Worm (Caenorhabditis elegans): ENCODE measurements around the gene srh-125.

The srh-125 gene

DNA sequence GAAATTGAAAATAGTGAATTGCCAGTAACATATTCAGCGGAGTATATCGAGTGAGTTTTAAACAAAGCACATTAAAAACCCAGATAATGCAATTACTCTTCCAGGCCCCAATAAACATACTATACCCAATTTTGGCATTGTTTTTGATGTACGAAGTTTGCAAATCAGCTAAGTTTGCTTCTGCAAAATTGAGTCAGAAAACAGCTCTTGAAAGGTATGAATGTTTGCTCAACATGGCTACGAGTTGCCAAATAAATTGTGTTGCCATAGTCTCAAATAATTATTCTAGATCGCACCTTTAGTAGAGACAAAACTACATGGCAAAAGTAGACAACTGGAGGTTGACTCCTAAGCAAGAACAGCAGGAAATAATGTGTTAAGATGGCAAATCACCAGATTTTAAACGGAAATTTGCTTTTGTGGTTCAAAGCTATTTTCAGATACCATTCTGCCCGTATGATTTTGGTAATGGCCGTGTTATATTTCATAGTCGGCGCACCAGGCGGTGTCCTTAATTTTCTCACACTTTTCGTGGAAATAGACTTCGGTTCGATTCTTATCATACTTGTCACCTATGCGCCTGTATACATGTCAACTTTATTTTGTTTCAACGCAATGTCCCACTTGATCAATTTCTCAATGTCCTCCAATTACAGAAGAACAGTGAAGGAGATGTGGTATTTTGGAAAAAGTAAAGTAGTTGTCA, 44.1 kb downstream of the srh-125 start (continued):
- TF ChIP-seq tbx-9 (tag; optimal IDR thresholded peaks at IDR 0.05; ENCODE audit: borderline replicate concordance), result peak; percentile 81
- peak; percentile 56 for TF ChIP-seq Y56A3A.18 (GFP tag; IDR thresholded peaks at IDR 0.05)
- no peak for TF ChIP-seq aptf-2 (GFP tag; conservative IDR thresholded peaks at IDR 0.05)
- peak; percentile 17 for TF ChIP-seq ZK185.1 (tag; optimal IDR thresholded peaks at IDR 0.05; ENCODE audit: poor library complexity, severe bottlenecking)
- TF ChIP-seq F52B5.7 (tag; optimal IDR thresholded peaks at IDR 0.05), result peak; percentile 96
- TF ChIP-seq ztf-6 (GFP tag; IDR thresholded peaks at IDR 0.05), result no peak
- 0 out of 2 replicates have a peak, but pooled peaks have one; percentile 8 for TF ChIP-seq ekl-4 (GFP tag; IDR thresholded peaks at IDR 0.05)
- TF ChIP-seq F22D6.2 (tag; optimal IDR thresholded peaks at IDR 0.05), result no peak
- TF ChIP-seq madf-10 (tag; optimal IDR thresholded peaks at IDR 0.05), result peak; percentile 82
- no peak for TF ChIP-seq ccch-3 (GFP tag; optimal IDR thresholded peaks at IDR 0.05)
- TF ChIP-seq atf-7 (tag; optimal IDR thresholded peaks at IDR 0.05), result peak; percentile 39
- peak; percentile 2 for TF ChIP-seq K12H6.12 (tag; optimal IDR thresholded peaks at IDR 0.05)
- 0 out of 2 replicates have a peak, but pooled peaks have one; percentile 38 for TF ChIP-seq nfya-2 (GFP tag; IDR thresholded peaks at IDR 0.05)
- no peak for TF ChIP-seq B0261.1 (tag; optimal IDR thresholded peaks at IDR 0.05)
- TF ChIP-seq sea-2 (GFP tag; IDR thresholded peaks at IDR 0.05), result no peak
- TF ChIP-seq mxl-1 (tag; optimal IDR thresholded peaks at IDR 0.05), result peak; percentile 4
- peak; percentile 65 for TF ChIP-seq zim-3 (tag; optimal IDR thresholded peaks at IDR 0.05)
- TF ChIP-seq F39B2.1 (GFP tag; IDR thresholded peaks at IDR 0.05), result no peak
- TF ChIP-seq pha-4 (tag; optimal IDR thresholded peaks at IDR 0.05), result peak; percentile 83
- no peak for TF ChIP-seq lin-40 (tag; optimal IDR thresholded peaks at IDR 0.05)
- peak; percentile 58 for TF ChIP-seq nhr-80 (tag; optimal IDR thresholded peaks at IDR 0.05)
- peak; percentile 91; the same call in 1 of the 2 replicates for TF ChIP-seq Y53G8AR.9 (GFP tag; conservative IDR thresholded peaks at IDR 0.05)
- TF ChIP-seq ztf-26 (tag; optimal IDR thresholded peaks at IDR 0.05), result peak; percentile 40
- peak; percentile 79 for TF ChIP-seq nfyb-1 (GFP tag; IDR thresholded peaks at IDR 0.05)
- peak; percentile 21 for TF ChIP-seq B0035.1 (tag; optimal IDR thresholded peaks at IDR 0.05)
- peak; percentile 53 for TF ChIP-seq tlf-1 (GFP tag; optimal IDR thresholded peaks at IDR 0.05)
- peak; percentile 50 for TF ChIP-seq attf-5 (GFP tag; optimal IDR thresholded peaks at IDR 0.05)
- TF ChIP-seq madf-3 (GFP tag; IDR thresholded peaks at IDR 0.05), result 0 out of 2 replicates have a peak, but pooled peaks have one; percentile 2
- peak; percentile 63 for TF ChIP-seq ets-4 (GFP tag; optimal IDR thresholded peaks at IDR 0.05)
- no peak for TF ChIP-seq cebp-2 (GFP tag; IDR thresholded peaks at IDR 0.05)
- peak; percentile 88 for TF ChIP-seq ama-1 (optimal IDR thresholded peaks at IDR 0.05)
- TF ChIP-seq ama-1 (GFP tag; optimal IDR thresholded peaks at IDR 0.05), result no peak
- TF ChIP-seq dox-1 (GFP tag; IDR thresholded peaks at IDR 0.05), result peak; percentile 65
- peak; percentile 38 for TF ChIP-seq tbp1 (GFP tag; optimal IDR thresholded peaks at IDR 0.05)
- TF ChIP-seq ceh-58 (GFP tag; IDR thresholded peaks at IDR 0.05), result no peak
- peak; percentile 1 for TF ChIP-seq fkh-3 (tag; optimal IDR thresholded peaks at IDR 0.05)
- TF ChIP-seq athp-1 (tag; optimal IDR thresholded peaks at IDR 0.05), result peak; percentile 46
- no peak for TF ChIP-seq Y79H2A.3 (GFP tag; conservative IDR thresholded peaks at IDR 0.05)
- no peak for TF ChIP-seq ceh-100 (GFP tag; IDR thresholded peaks at IDR 0.05)
- peak; percentile 82 for TF ChIP-seq chd-7 (tag; optimal IDR thresholded peaks at IDR 0.05)
- TF ChIP-seq F57A8.1 (GFP tag; optimal IDR thresholded peaks at IDR 0.05), result no peak
- peak; percentile 67 for TF ChIP-seq B0336.3 (GFP tag; IDR thresholded peaks at IDR 0.05)
- peak; percentile 33 for TF ChIP-seq nhr-27 (tag; optimal IDR thresholded peaks at IDR 0.05)
- TF ChIP-seq hsf-1 (GFP tag; IDR thresholded peaks at IDR 0.05), result no peak
- peak; percentile 64; the same call in 1 of the 2 replicates for TF ChIP-seq pbrm-1 (GFP tag; IDR thresholded peaks at IDR 0.05)
- TF ChIP-seq B0019.2 (GFP tag; conservative IDR thresholded peaks at IDR 0.05), result no peak
- no peak for TF ChIP-seq T07F8.4 (tag; optimal IDR thresholded peaks at IDR 0.05)
- no peak for TF ChIP-seq T26A5.8 (tag; optimal IDR thresholded peaks at IDR 0.05)
